Fruit fly (Drosophila melanogaster): ENCODE measurements around the gene CG8112.

Gene CG8112

dm6 chr3R:8699230-8699629, 13.5 kb upstream of the CG8112 start:
- no peak for TF ChIP-seq Ets96B (tag; optimal IDR thresholded peaks at IDR 0.05)
- no peak for TF ChIP-seq Sox15 (GFP tag; optimal IDR thresholded peaks at IDR 0.05)
- TF ChIP-seq pdm3 (GFP tag; optimal IDR thresholded peaks at IDR 0.05) = no peak
- no peak for TF ChIP-seq achi (GFP tag; optimal IDR thresholded peaks at IDR 0.05)
- no peak for TF ChIP-seq CG6163 (GFP tag; IDR thresholded peaks at IDR 0.05)
- no peak for TF ChIP-seq CG6808 (GFP tag; optimal IDR thresholded peaks at IDR 0.05)
- no peak for TF ChIP-seq CG4318 (GFP tag; optimal IDR thresholded peaks at IDR 0.05)
- TF ChIP-seq Ets21C (GFP tag; optimal IDR thresholded peaks at IDR 0.05) = no peak

DNA sequence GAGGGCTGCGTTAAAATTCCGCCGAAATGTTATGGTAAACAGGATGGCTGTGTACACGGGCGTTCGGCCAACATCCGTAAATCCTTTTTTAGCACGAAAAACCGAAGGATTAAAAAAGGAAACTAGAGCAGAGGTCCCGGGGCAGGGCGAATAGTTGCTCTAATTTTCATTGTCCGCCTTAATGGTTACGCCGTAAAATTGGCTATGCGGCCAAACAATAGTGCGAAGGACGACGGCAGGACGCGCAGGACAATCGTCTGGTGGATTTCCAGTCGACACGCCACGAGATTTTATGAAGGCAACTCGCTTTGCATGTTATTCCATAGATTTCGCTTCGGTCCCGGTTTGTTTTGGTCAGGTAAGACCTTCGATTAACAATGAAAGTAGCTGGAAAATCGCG, 12.1 kb upstream of the CG8112 start:
- no peak for TF ChIP-seq CG8319 (GFP tag; optimal IDR thresholded peaks at IDR 0.05)
- TF ChIP-seq CG1621 (tag; optimal IDR thresholded peaks at IDR 0.05) = no peak
- no peak for TF ChIP-seq lz (GFP tag; optimal IDR thresholded peaks at IDR 0.05)
- TF ChIP-seq dsx (GFP tag; optimal IDR thresholded peaks at IDR 0.05; ENCODE audit: poor library complexity, severe bottlenecking) = no peak
- no peak for TF ChIP-seq CG9139 (GFP tag; optimal IDR thresholded peaks at IDR 0.05)
- no peak for TF ChIP-seq esn (GFP tag; optimal IDR thresholded peaks at IDR 0.05)
- no peak for TF ChIP-seq CG6163 (GFP tag; IDR thresholded peaks at IDR 0.05)
- TF ChIP-seq Eip75B (GFP tag; optimal IDR thresholded peaks at IDR 0.05) = no peak
- no peak for TF ChIP-seq CG6808 (GFP tag; optimal IDR thresholded peaks at IDR 0.05)
- no peak for TF ChIP-seq ss (GFP tag; optimal IDR thresholded peaks at IDR 0.05)
- TF ChIP-seq topi (GFP tag; optimal IDR thresholded peaks at IDR 0.05) = no peak
- no peak for TF ChIP-seq CG11294 (GFP tag; IDR thresholded peaks at IDR 0.05)
- no peak for TF ChIP-seq Hr39 (GFP tag; optimal IDR thresholded peaks at IDR 0.05)
- TF ChIP-seq dac (GFP tag; optimal IDR thresholded peaks at IDR 0.05) = no peak
- no peak for TF ChIP-seq Sox14 (GFP tag; optimal IDR thresholded peaks at IDR 0.05)
- no peak for TF ChIP-seq OdsH (GFP tag; optimal IDR thresholded peaks at IDR 0.05)
- TF ChIP-seq Sox15 (GFP tag; optimal IDR thresholded peaks at IDR 0.05) = no peak
- no peak for TF ChIP-seq pdm3 (GFP tag; optimal IDR thresholded peaks at IDR 0.05)
- no peak for TF ChIP-seq Sox102F (GFP tag; optimal IDR thresholded peaks at IDR 0.05)
- TF ChIP-seq net (GFP tag; optimal IDR thresholded peaks at IDR 0.05) = no peak

DNA sequence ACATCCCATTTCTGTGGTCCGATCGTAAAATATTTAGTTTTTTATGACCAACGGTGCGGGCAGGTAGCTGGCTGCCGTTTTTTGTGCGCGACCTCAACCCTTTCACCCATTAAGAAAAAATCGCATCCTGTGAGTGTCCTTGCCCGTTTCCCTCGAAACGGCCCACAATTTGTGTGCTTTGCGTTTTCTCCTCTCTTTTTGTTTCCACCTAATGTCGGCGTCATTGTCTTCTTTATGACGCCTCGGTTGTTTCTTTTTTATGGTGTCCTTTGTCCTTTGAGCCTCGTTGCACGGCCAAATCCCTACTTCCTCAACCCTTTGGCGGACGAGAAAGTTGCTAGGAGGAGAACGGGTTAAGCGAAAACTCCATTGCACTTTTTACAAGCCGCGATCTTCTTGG, 11.5 kb upstream of the CG8112 start:
- TF ChIP-seq CG32006 (GFP tag; optimal IDR thresholded peaks at IDR 0.05) = no peak
- no peak for TF ChIP-seq Hr4 (GFP tag; optimal IDR thresholded peaks at IDR 0.05)
- TF ChIP-seq Hr38 (GFP tag; optimal IDR thresholded peaks at IDR 0.05) = no peak
- TF ChIP-seq net (GFP tag; optimal IDR thresholded peaks at IDR 0.05) = no peak
- TF ChIP-seq Hr39 (GFP tag; optimal IDR thresholded peaks at IDR 0.05) = no peak
- TF ChIP-seq dac (GFP tag; optimal IDR thresholded peaks at IDR 0.05) = no peak
- no peak for TF ChIP-seq CG34406 (GFP tag; optimal IDR thresholded peaks at IDR 0.05)
- no peak for TF ChIP-seq CG9139 (GFP tag; optimal IDR thresholded peaks at IDR 0.05)
- TF ChIP-seq Eip78C (GFP tag) = no peak
- no peak for TF ChIP-seq ss (GFP tag; optimal IDR thresholded peaks at IDR 0.05)
- TF ChIP-seq pdm3 (GFP tag; optimal IDR thresholded peaks at IDR 0.05) = no peak
- TF ChIP-seq fd59A (GFP tag; optimal IDR thresholded peaks at IDR 0.05) = no peak

DNA sequence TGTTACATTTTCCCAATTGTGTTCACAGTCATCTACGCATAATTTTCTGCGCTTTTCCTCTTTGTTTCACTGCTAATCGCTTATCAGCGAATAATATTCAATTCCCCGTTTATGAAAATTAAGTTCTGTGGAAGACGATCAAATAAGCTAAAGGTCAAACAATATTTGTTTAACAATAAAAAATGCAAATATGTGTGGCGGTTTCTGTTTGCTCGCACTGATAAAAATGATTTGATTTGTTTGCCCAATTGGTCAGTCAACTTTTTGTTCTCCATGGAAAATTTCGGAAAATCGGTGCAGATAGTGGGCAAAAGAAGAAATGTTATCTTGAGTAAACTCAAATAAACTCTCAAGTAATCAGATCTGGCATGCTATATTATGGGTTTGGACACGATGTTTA, 8.1 kb upstream of the CG8112 start:
- TF ChIP-seq fkh (GFP tag; optimal IDR thresholded peaks at IDR 0.05) = peak; percentile 28
- no peak for TF ChIP-seq CG11902 (GFP tag; optimal IDR thresholded peaks at IDR 0.05)

dm6 chr3R:8705323-8706097, 7.2 kb upstream of the CG8112 start:
- TF ChIP-seq Hr38 (GFP tag; optimal IDR thresholded peaks at IDR 0.05) = no peak
- TF ChIP-seq CG7368 (GFP tag; optimal IDR thresholded peaks at IDR 0.05) = no peak
- no peak for TF ChIP-seq CG11902 (GFP tag; optimal IDR thresholded peaks at IDR 0.05)
- TF ChIP-seq Sox15 (GFP tag; optimal IDR thresholded peaks at IDR 0.05) = no peak
- peak; percentile 25 for TF ChIP-seq net (GFP tag; optimal IDR thresholded peaks at IDR 0.05)
- no peak for TF ChIP-seq CG8319 (GFP tag; optimal IDR thresholded peaks at IDR 0.05)
- TF ChIP-seq CG6808 (GFP tag; optimal IDR thresholded peaks at IDR 0.05) = peak; percentile 55
- TF ChIP-seq CG32006 (GFP tag; optimal IDR thresholded peaks at IDR 0.05) = no peak
- TF ChIP-seq fd85E (GFP tag; optimal IDR thresholded peaks at IDR 0.05) = no peak
- 0 out of 3 replicates have a peak, but pooled peaks have one; percentile 20 for TF ChIP-seq CG8119 (GFP tag; IDR thresholded peaks at IDR 0.05)
- TF ChIP-seq Smox (GFP tag; optimal IDR thresholded peaks at IDR 0.05) = no peak
- TF ChIP-seq CG16779 (tag; optimal IDR thresholded peaks at IDR 0.05) = peak; percentile 31
- TF ChIP-seq lz (GFP tag; optimal IDR thresholded peaks at IDR 0.05) = no peak
- TF ChIP-seq CG1621 (tag; optimal IDR thresholded peaks at IDR 0.05) = peak; percentile 32
- TF ChIP-seq ss (GFP tag; optimal IDR thresholded peaks at IDR 0.05) = peak; percentile 48 to 80
- no peak for TF ChIP-seq CG4318 (GFP tag; optimal IDR thresholded peaks at IDR 0.05)
- no peak for TF ChIP-seq Blimp-1 (GFP tag; optimal IDR thresholded peaks at IDR 0.05)
- peak; percentile 7 for TF ChIP-seq Sox102F (GFP tag; optimal IDR thresholded peaks at IDR 0.05)
- TF ChIP-seq CG34406 (GFP tag; optimal IDR thresholded peaks at IDR 0.05) = peak; percentile 21
- TF ChIP-seq CG9139 (GFP tag; optimal IDR thresholded peaks at IDR 0.05) = peak; percentile 51
- no peak for TF ChIP-seq pdm3 (GFP tag; optimal IDR thresholded peaks at IDR 0.05)
- TF ChIP-seq eg (GFP tag; IDR thresholded peaks at IDR 0.05) = 0 out of 3 replicates have a peak, but pooled peaks have one; percentile 26
- TF ChIP-seq Eip93F (GFP tag; optimal IDR thresholded peaks at IDR 0.05) = no peak
- 0 out of 2 replicates have a peak, but pooled peaks have one; percentile 6 for TF ChIP-seq CG11294 (GFP tag; IDR thresholded peaks at IDR 0.05)
